Worm (Caenorhabditis elegans): ENCODE results near the gene C03E10.1.

ce11 chrV:11266681-11267080 is 24.3 kb upstream of the C03E10.1 start, which contains the start of gene str-116:
- no peak for TF ChIP-seq ceh-13 (GFP tag; optimal IDR thresholded peaks at IDR 0.05)
- TF ChIP-seq flt-1 (GFP tag; IDR thresholded peaks at IDR 0.05): no peak
- TF ChIP-seq ama-1 (optimal IDR thresholded peaks at IDR 0.05): no peak
- TF ChIP-seq scrt-1 (GFP tag; IDR thresholded peaks at IDR 0.05): no peak
- no peak for TF ChIP-seq hnd-1 (tag; optimal IDR thresholded peaks at IDR 0.05)
- no peak for TF ChIP-seq tbx-11 (GFP tag; IDR thresholded peaks at IDR 0.05)
- no peak for TF ChIP-seq aly-1 (tag; optimal IDR thresholded peaks at IDR 0.05)
- TF ChIP-seq hmg-4 (GFP tag; optimal IDR thresholded peaks at IDR 0.05): no peak
- no peak for TF ChIP-seq B0310.2 (tag; optimal IDR thresholded peaks at IDR 0.05)
- no peak for TF ChIP-seq hmbx-1 (tag; optimal IDR thresholded peaks at IDR 0.05)
- TF ChIP-seq F13C5.2 (tag; optimal IDR thresholded peaks at IDR 0.05): no peak
- no peak for TF ChIP-seq tbx-37 (GFP tag; conservative IDR thresholded peaks at IDR 0.05)
- TF ChIP-seq ceh-36 (tag; optimal IDR thresholded peaks at IDR 0.05): no peak
